Fruit fly (Drosophila melanogaster): ENCODE results near the gene alien.

alien gene

DNA sequence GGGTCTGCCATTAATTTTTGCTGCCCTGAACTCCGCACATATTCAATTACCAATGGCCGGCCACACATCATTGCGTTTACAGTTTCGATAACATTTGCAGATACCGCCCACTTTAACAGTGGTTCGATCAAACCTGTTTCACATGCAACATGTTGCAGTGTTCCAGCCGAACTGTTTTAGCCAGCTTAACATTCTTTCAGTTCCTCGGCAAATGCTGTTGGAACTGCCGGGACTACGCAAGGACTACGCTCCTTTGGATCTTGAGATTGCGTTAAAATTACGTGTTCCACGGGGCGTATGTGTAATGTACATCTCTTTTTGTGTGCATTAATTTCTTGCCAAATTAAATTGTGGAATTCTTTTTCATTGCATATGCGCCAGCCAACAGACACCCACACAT lies 22.3 kb upstream of the alien start:
- TF ChIP-seq brk (GFP tag; optimal IDR thresholded peaks at IDR 0.05) (no peak), dl (GFP tag; optimal IDR thresholded peaks at IDR 0.05; ENCODE audit: insufficient read depth in 1 of 2, partially characterized antibody in 2 of 2) (no peak), CG9705 (GFP tag; optimal IDR thresholded peaks at IDR 0.05) (no peak), rgr (GFP tag; optimal IDR thresholded peaks at IDR 0.05) (no peak), Hnf4 (GFP tag; optimal IDR thresholded peaks at IDR 0.05) (no peak), HLH106 (tag; optimal IDR thresholded peaks at IDR 0.05) (no peak), GATAd (GFP tag; optimal IDR thresholded peaks at IDR 0.05) (no peak), psq (GFP tag; optimal IDR thresholded peaks at IDR 0.05) (no peak), br (GFP tag; optimal IDR thresholded peaks at IDR 0.05) (no peak), Jra (GFP tag; optimal IDR thresholded peaks at IDR 0.05) (no peak), dsf (GFP tag; optimal IDR thresholded peaks at IDR 0.05; ENCODE audit: borderline replicate concordance) (no peak), lola (GFP tag; optimal IDR thresholded peaks at IDR 0.05) (no peak), Abd-B (GFP tag; optimal IDR thresholded peaks at IDR 0.05) (no peak), Mio (GFP tag; optimal IDR thresholded peaks at IDR 0.05) (no peak), Vsx2 (GFP tag; optimal IDR thresholded peaks at IDR 0.05; ENCODE audit: partially characterized antibody) (no peak), Sp1 (GFP tag; optimal IDR thresholded peaks at IDR 0.05) (no peak), h (GFP tag; optimal IDR thresholded peaks at IDR 0.05) (no peak)

DNA sequence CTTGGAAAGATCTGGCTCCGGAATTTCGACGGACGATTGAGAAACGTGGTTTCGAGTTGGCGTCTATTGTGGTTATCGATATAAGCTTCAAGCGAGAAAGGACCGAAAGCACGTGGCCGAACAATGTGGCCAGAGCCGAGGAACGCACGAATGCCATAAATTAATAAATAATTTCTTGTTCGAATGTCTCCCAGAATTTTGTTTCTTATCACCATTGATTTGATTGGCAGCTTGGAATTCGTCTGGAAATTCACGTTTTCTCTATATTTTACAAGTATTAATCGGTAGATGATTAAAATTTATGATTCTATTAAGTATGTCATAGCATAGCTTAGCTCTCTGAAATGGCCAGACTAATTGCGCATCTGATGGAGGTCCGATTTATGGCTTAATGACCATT lies 16.8 kb upstream of the alien start, which contains the start of gene Rcd-1r:
Gene Rcd-1r, minus strand, starts transcription at position 101 of the 400 bp plus-strand sequence.
- TF ChIP-seq woc (GFP tag; optimal IDR thresholded peaks at IDR 0.05) = no peak
- TF ChIP-seq dl (GFP tag; optimal IDR thresholded peaks at IDR 0.05; ENCODE audit: insufficient read depth in 1 of 2, partially characterized antibody in 2 of 2) = no peak
- no peak for TF ChIP-seq Jra (GFP tag; optimal IDR thresholded peaks at IDR 0.05)
- no peak for TF ChIP-seq fru (GFP tag; optimal IDR thresholded peaks at IDR 0.05)
- no peak for TF ChIP-seq rgr (GFP tag; optimal IDR thresholded peaks at IDR 0.05)
- no peak for TF ChIP-seq dsf (GFP tag; optimal IDR thresholded peaks at IDR 0.05; ENCODE audit: borderline replicate concordance)
- no peak for TF ChIP-seq HLH106 (tag; optimal IDR thresholded peaks at IDR 0.05)
- no peak for TF ChIP-seq sage (GFP tag; optimal IDR thresholded peaks at IDR 0.05)
- TF ChIP-seq CrebA (GFP tag; optimal IDR thresholded peaks at IDR 0.05; ENCODE audit: borderline replicate concordance) = no peak
- TF ChIP-seq CG9705 (GFP tag; optimal IDR thresholded peaks at IDR 0.05) = no peak
- TF ChIP-seq Vsx2 (GFP tag; optimal IDR thresholded peaks at IDR 0.05; ENCODE audit: partially characterized antibody) = no peak
- no peak for TF ChIP-seq h (GFP tag; optimal IDR thresholded peaks at IDR 0.05)
- no peak for TF ChIP-seq Hr78 (GFP tag; optimal IDR thresholded peaks at IDR 0.05)
- TF ChIP-seq tai (GFP tag; optimal IDR thresholded peaks at IDR 0.05) = no peak

DNA sequence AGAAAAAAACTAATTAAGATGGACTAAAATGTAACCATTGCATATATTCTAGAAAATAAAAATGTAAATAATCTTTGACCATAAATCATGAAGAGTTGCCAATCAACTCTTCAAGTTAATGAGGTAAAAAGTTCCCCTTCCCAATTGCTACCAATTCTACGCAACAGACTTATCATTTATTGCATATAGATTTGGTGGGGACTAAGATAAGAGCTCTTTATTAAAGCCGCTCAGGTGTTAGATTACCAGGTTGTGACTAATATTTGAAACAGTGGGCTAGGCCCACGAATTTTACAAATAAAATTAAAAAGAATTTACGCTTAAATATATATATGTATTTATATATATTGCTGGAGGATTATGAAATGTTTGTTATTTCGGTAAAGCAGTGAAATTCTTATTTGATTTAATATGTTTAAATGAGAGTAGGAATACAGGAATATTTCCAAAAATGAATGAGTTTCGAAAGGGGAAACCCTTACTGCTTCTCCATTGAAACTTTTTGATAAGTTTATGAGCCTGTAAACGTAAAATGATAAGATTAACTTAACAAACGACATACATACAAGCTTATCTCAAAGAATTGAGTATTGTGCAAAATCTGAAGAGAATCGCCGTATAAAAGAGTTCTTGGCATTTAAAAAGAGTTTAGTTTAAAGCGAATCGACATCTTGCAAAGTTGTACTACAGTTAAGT lies 14.5 kb upstream of the alien start, which contains the start of gene CG13102:
Gene CG13102, plus strand, starts transcription at position 646 of the 696 bp plus-strand sequence.
- peak; percentile 0 for TF ChIP-seq fru (GFP tag; optimal IDR thresholded peaks at IDR 0.05)
- TF ChIP-seq rgr (GFP tag; optimal IDR thresholded peaks at IDR 0.05) = peak; percentile 7
- no peak for TF ChIP-seq Rel (GFP tag; optimal IDR thresholded peaks at IDR 0.05)
- peak; percentile 96 for TF ChIP-seq Rel (tag; optimal IDR thresholded peaks at IDR 0.05)
- TF ChIP-seq CrebA (GFP tag; optimal IDR thresholded peaks at IDR 0.05; ENCODE audit: borderline replicate concordance) = peak; percentile 20
- TF ChIP-seq jim (GFP tag; optimal IDR thresholded peaks at IDR 0.05) = no peak

DNA sequence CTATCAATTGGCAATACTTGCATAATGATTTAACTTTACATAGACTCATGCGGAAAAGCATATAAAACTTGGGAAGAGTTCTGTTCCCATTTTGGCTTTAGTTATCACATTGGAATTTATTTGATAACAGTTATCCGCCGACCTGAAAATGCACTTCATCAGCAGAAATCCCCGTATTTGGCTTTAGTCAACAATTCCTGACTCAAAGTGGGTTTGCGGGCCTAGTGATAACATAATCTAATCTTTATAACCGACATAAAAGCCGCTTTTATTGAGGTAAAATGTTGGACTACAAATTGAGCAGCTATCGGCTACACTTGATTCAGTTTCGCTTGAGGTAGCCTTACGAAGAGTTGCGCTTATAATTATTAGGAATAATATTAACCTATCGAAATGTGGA lies 13.1 kb upstream of the alien start, which contains the start of gene CG9568:
Gene CG9568, plus strand, starts transcription at position 317 of the 400 bp plus-strand sequence.
- TF ChIP-seq Rel (GFP tag; optimal IDR thresholded peaks at IDR 0.05) (no peak), Rel (tag; optimal IDR thresholded peaks at IDR 0.05) (peak; percentile 98), br (GFP tag; optimal IDR thresholded peaks at IDR 0.05) (no peak), rgr (GFP tag; optimal IDR thresholded peaks at IDR 0.05) (peak; percentile 10), dsf (GFP tag; optimal IDR thresholded peaks at IDR 0.05; ENCODE audit: borderline replicate concordance) (no peak), Jra (GFP tag; optimal IDR thresholded peaks at IDR 0.05) (no peak), CrebA (GFP tag; optimal IDR thresholded peaks at IDR 0.05; ENCODE audit: borderline replicate concordance) (peak; percentile 78), Sp1 (GFP tag; optimal IDR thresholded peaks at IDR 0.05) (peak; percentile 40)

DNA sequence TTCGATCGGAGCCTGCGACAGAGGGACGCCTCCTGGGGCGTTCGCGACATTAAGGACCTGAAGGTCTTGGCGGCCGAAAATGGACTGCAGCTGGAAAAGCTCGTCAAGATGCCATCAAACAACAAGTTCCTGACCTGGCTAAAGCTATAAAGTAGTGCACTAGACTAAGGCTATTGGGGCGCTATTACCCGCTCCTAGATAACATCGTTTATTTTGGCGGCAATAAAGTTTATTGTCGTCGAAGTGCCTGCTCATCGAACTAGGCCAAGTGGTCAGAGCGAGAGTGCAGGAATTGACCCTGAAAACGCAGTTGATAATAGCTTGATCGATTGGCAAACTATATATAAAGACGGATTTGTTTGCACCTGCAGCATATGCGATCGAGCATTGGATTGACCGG lies 1.1 kb upstream of the alien start, which contains the start of gene Try29F:
Gene Try29F, plus strand, starts transcription at position 301 of the 400 bp plus-strand sequence.
- TF ChIP-seq br (GFP tag; optimal IDR thresholded peaks at IDR 0.05) = no peak
- TF ChIP-seq jim (GFP tag; optimal IDR thresholded peaks at IDR 0.05) = no peak
- TF ChIP-seq Hnf4 (GFP tag; optimal IDR thresholded peaks at IDR 0.05) = no peak
- TF ChIP-seq ey (GFP tag; optimal IDR thresholded peaks at IDR 0.05) = no peak
- TF ChIP-seq dmrt93B (GFP tag; optimal IDR thresholded peaks at IDR 0.05) = no peak
- no peak for TF ChIP-seq Hr83 (GFP tag; optimal IDR thresholded peaks at IDR 0.05; ENCODE audit: poor library complexity, severe bottlenecking)
- TF ChIP-seq CG9705 (GFP tag; optimal IDR thresholded peaks at IDR 0.05) = no peak

Data from whole organism, wandering third instar larva.